Worm (Caenorhabditis elegans): Measurements from ENCODE around the gene cls-2.

Gene cls-2

DNA sequence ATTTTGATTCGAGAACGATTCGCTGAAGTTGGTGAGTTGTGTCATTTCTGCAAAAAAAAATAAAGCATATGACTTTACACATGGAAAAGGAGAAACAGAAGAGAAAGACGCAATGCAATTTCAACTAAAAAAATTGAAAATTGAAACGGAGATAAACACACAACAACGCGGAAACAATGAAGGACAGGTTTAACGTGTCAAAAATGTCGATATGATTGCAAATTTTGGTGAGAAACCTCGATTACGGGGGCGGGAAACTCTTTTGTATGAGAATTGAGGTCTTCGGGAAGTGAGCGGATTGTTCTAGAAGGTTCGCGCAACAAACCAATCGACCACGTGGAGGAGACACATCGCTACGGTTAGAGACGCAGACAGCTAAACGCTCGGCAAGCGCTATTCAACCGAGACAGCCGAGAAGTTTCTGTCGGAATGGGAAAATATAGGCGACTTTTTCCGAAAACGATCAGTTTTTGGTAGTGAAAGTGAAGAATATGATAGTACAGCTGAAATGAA, 1.1 kb upstream of the cls-2 start, which contains the start of gene R107.5:
Gene R107.5, minus strand, starts transcription at position 51 of the 513 bp plus-strand sequence.
- TF ChIP-seq ztf-11 (tag; optimal IDR thresholded peaks at IDR 0.05) (peak in 1 of 2 experiments; percentile 65), C16A3.4 (tag; optimal IDR thresholded peaks at IDR 0.05) (peak; percentile 83), sup-37 (GFP tag; optimal IDR thresholded peaks at IDR 0.05) (peak; percentile 65), snu-23 (GFP tag; optimal IDR thresholded peaks at IDR 0.05) (peak; percentile 99), ets-5 (GFP tag; IDR thresholded peaks at IDR 0.05) (no peak), sptf-1 (tag; optimal IDR thresholded peaks at IDR 0.05) (no peak), fos-1 (tag; optimal IDR thresholded peaks at IDR 0.05) (peak; percentile 26), nhr-237 (tag; optimal IDR thresholded peaks at IDR 0.05) (peak; percentile 93), unc-98 (GFP tag; IDR thresholded peaks at IDR 0.05) (peak; percentile 54; the same call in 1 of the 2 replicates), elt-2 (tag; optimal IDR thresholded peaks at IDR 0.05) (peak; percentile 75), hpl-2 (GFP tag; optimal IDR thresholded peaks at IDR 0.05) (no peak), lin-13 (GFP tag; optimal IDR thresholded peaks at IDR 0.05) (peak; percentile 89), hlh-17 (GFP tag; optimal IDR thresholded peaks at IDR 0.05; ENCODE audit: borderline replicate concordance) (no peak), nhr-20 (tag; optimal IDR thresholded peaks at IDR 0.05) (peak; percentile 98), unc-86 (tag; optimal IDR thresholded peaks at IDR 0.05) (peak; percentile 83), swsn-7 (tag; optimal IDR thresholded peaks at IDR 0.05) (peak; percentile 97), mef-2 (tag; optimal IDR thresholded peaks at IDR 0.05) (no peak), isw-1 (GFP tag; IDR thresholded peaks at IDR 0.05) (peak; percentile 75), grh-1 (GFP tag; IDR thresholded peaks at IDR 0.05) (peak; percentile 91), unc-62 (GFP tag; optimal IDR thresholded peaks at IDR 0.05) (no peak), dpl-1 (GFP tag; optimal IDR thresholded peaks at IDR 0.05) (peak; percentile 71 to 77 (median 74)), zag-1 (tag; optimal IDR thresholded peaks at IDR 0.05) (no peak), irx-1 (tag; optimal IDR thresholded peaks at IDR 0.05) (peak; percentile 83), ceh-63 (GFP tag; optimal IDR thresholded peaks at IDR 0.05) (peak; percentile 55), nhr-28 (tag; optimal IDR thresholded peaks at IDR 0.05) (no peak), lsy-2 (tag; optimal IDR thresholded peaks at IDR 0.05) (peak; percentile 81 to 90), lin-15B (tag; optimal IDR thresholded peaks at IDR 0.05) (peak; percentile 40), ceh-8 (GFP tag; optimal IDR thresholded peaks at IDR 0.05) (peak; percentile 75), Y116A8C.19 (tag; optimal IDR thresholded peaks at IDR 0.05; ENCODE audit: borderline replicate concordance) (no peak), snpc-4 (tag; optimal IDR thresholded peaks at IDR 0.05) (peak; percentile 65), mab-9 (GFP tag; IDR thresholded peaks at IDR 0.05) (peak; percentile 97), nhr-77 (tag; optimal IDR thresholded peaks at IDR 0.05) (peak; percentile 68), ztf-4 (tag; optimal IDR thresholded peaks at IDR 0.05) (peak; percentile 97), fkh-8 (tag; optimal IDR thresholded peaks at IDR 0.05) (peak; percentile 99), alr-1 (tag; optimal IDR thresholded peaks at IDR 0.05; ENCODE audit: borderline replicate concordance) (no peak), unc-130 (tag; optimal IDR thresholded peaks at IDR 0.05) (peak; percentile 97), mep-1 (tag; optimal IDR thresholded peaks at IDR 0.05) (peak; percentile 94), hlh-4 (tag; optimal IDR thresholded peaks at IDR 0.05) (no peak), egl-27 (tag; optimal IDR thresholded peaks at IDR 0.05) (peak; percentile 17 to 61), lin-35 (GFP tag; optimal IDR thresholded peaks at IDR 0.05) (peak; percentile 82 to 88), nhr-11 (tag; optimal IDR thresholded peaks at IDR 0.05) (peak; percentile 22), nhr-76 (tag; optimal IDR thresholded peaks at IDR 0.05) (no peak), pax-3 (tag; optimal IDR thresholded peaks at IDR 0.05) (peak; percentile 91), xbp-1 (tag; optimal IDR thresholded peaks at IDR 0.05) (peak; percentile 86), C34B4.2 (tag; optimal IDR thresholded peaks at IDR 0.05) (peak; percentile 40), blmp-1 (tag; optimal IDR thresholded peaks at IDR 0.05) (peak; percentile 98), ces-1 (GFP tag; optimal IDR thresholded peaks at IDR 0.05) (no peak), aha-1 (tag; optimal IDR thresholded peaks at IDR 0.05) (peak; percentile 58), F16B12.6 (tag; optimal IDR thresholded peaks at IDR 0.05) (no peak), lin-39 (tag; optimal IDR thresholded peaks at IDR 0.05) (no peak), zip-4 (GFP tag; optimal IDR thresholded peaks at IDR 0.05) (peak; percentile 76), fkh-4 (tag; optimal IDR thresholded peaks at IDR 0.05; ENCODE audit: borderline replicate concordance) (no peak), nhr-12 (tag; optimal IDR thresholded peaks at IDR 0.05) (no peak)

All from whole organism, L1 larva.